Worm (Caenorhabditis elegans) whole organism, late embryonic: ENCODE results near the gene H41C03.2.
"Not testable (repeated sequence)": the region's sequence is repeated elsewhere in the genome, so short reads cannot be mapped to it uniquely, and the experiment has no call there.

Experiments
- C08G9.2 ChIP-seq: sonication (generic microtip); optimal IDR thresholded peaks from 2 replicates; lab custom pipeline; 2016; ENCODE audit warnings: mild to moderate bottlenecking, missing genetic modification characterization, moderate library complexity, missing compliant biosample characterization
- K02D7.2 ChIP-seq: sonication (generic microtip); optimal IDR thresholded peaks from 2 replicates; lab custom pipeline; 2017; ENCODE audit warnings: mild to moderate bottlenecking, missing genetic modification characterization, missing compliant biosample characterization
- ama-1 ChIP-seq: fragments of 150-350 bp; optimal IDR thresholded peaks from 2 replicates; lab custom pipeline; 2014
- ceh-14 ChIP-seq: sonication (generic microtip); optimal IDR thresholded peaks from 2 replicates; lab custom pipeline; 2016; ENCODE audit warnings: missing genotype, missing genetic modification characterization, missing compliant biosample characterization
- ceh-2 ChIP-seq: sonication (generic microtip); optimal IDR thresholded peaks from 2 replicates; lab custom pipeline; 2016; ENCODE audit warnings: missing genotype, missing genetic modification characterization, missing compliant biosample characterization
- ceh-24 ChIP-seq: sonication (generic microtip); optimal IDR thresholded peaks from 2 replicates; lab custom pipeline; 2016; ENCODE audit warnings: mild to moderate bottlenecking, missing genetic modification characterization, missing compliant biosample characterization
- ceh-30 ChIP-seq: fragments of 150-350 bp; optimal IDR thresholded peaks from 2 replicates; lab custom pipeline; 2014; ENCODE audit warnings: missing biosample characterization, missing genetic modification characterization
- ceh-31 ChIP-seq: sonication (generic microtip); optimal IDR thresholded peaks from 2 replicates; lab custom pipeline; 2016; ENCODE audit warnings: missing genetic modification characterization, missing compliant biosample characterization
- ceh-34 ChIP-seq: sonication (generic microtip); optimal IDR thresholded peaks from 2 replicates; lab custom pipeline; 2016; ENCODE audit warnings: mild to moderate bottlenecking, missing genetic modification characterization, missing compliant biosample characterization
- ceh-45 ChIP-seq: fragments of 200-800 bp; sonication (Bioruptor generic); IDR thresholded peaks from 2 replicates; pipeline ENCODE4 v1.3.6; 2022; ENCODE audit warnings: missing genetic modification reagents, missing genetic modification characterization, missing compliant biosample characterization
- elt-2 ChIP-seq: sonication (generic microtip); optimal IDR thresholded peaks from 2 replicates; lab custom pipeline; 2016; ENCODE audit warnings: missing genetic modification reagents, missing genetic modification characterization, missing compliant biosample characterization
- eyg-1 ChIP-seq: sonication (generic microtip); optimal IDR thresholded peaks from 2 replicates; lab custom pipeline; 2016; ENCODE audit warnings: missing genotype, missing genetic modification characterization, missing compliant biosample characterization
- fkh-6 ChIP-seq: sonication (generic microtip); optimal IDR thresholded peaks from 2 replicates; lab custom pipeline; 2016; ENCODE audit warnings: missing genetic modification characterization, missing compliant biosample characterization
- gmeb-2 ChIP-seq: sonication (generic microtip); optimal IDR thresholded peaks from 2 replicates; lab custom pipeline; 2016; ENCODE audit warnings: missing genetic modification characterization, inconsistent platforms, missing compliant biosample characterization
- hlh-13 ChIP-seq: fragments of 200-800 bp; sonication (Bioruptor generic); optimal IDR thresholded peaks from 2 replicates; lab custom pipeline; 2018; ENCODE audit warnings: mild to moderate bottlenecking, missing genetic modification characterization, missing compliant biosample characterization
- hlh-30 ChIP-seq: sonication (generic microtip); optimal IDR thresholded peaks from 2 replicates; lab custom pipeline; 2017; ENCODE audit warnings: antibody characterized with exemption, missing genetic modification characterization, missing compliant biosample characterization; ENCODE audit not compliant: insufficient read depth
- hlh-8 ChIP-seq: sonication (generic microtip); optimal IDR thresholded peaks from 2 replicates; lab custom pipeline; 2016; ENCODE audit warnings: missing genotype, missing genetic modification characterization, missing compliant biosample characterization
- lim-6 ChIP-seq: sonication (generic microtip); optimal IDR thresholded peaks from 2 replicates; lab custom pipeline; 2016; ENCODE audit warnings: missing genetic modification characterization, missing compliant biosample characterization
- lin-11 ChIP-seq: fragments of 200-800 bp; sonication (Bioruptor generic); optimal IDR thresholded peaks from 2 replicates; lab custom pipeline; 2018; ENCODE audit warnings: mild to moderate bottlenecking, missing genetic modification characterization, missing compliant biosample characterization
- madf-2 ChIP-seq: sonication (generic microtip); optimal IDR thresholded peaks from 2 replicates; lab custom pipeline; 2017; ENCODE audit warnings: missing genetic modification characterization, missing compliant biosample characterization
- mec-3 ChIP-seq: sonication (generic microtip); optimal IDR thresholded peaks from 2 replicates; lab custom pipeline; 2016; ENCODE audit warnings: borderline replicate concordance, missing genetic modification characterization, missing compliant biosample characterization
- nfya-1 ChIP-seq: sonication (generic microtip); optimal IDR thresholded peaks from 2 replicates; lab custom pipeline; 2017; ENCODE audit warnings: missing genetic modification characterization, mild to moderate bottlenecking, missing compliant biosample characterization, antibody characterized with exemption, moderate library complexity
- npax-4 ChIP-seq: sonication (generic microtip); optimal IDR thresholded peaks from 2 replicates; lab custom pipeline; 2016; ENCODE audit warnings: missing genetic modification characterization, missing compliant biosample characterization
- odd-2 ChIP-seq: sonication (generic microtip); optimal IDR thresholded peaks from 2 replicates; lab custom pipeline; 2017; ENCODE audit warnings: antibody characterized with exemption, mild to moderate bottlenecking, missing genetic modification characterization, missing compliant biosample characterization
- pag-3 ChIP-seq: sonication (generic microtip); optimal IDR thresholded peaks from 2 replicates; lab custom pipeline; 2016; ENCODE audit warnings: missing compliant biosample characterization, missing genetic modification characterization, borderline replicate concordance
- pha-4 ChIP-seq: fragments of 150-350 bp; optimal IDR thresholded peaks from 2 replicates; lab custom pipeline; 2018; ENCODE audit warnings: missing biosample characterization, missing genetic modification reagents, missing genetic modification characterization
- pros-1 ChIP-seq: fragments of 150-350 bp; optimal IDR thresholded peaks from 2 replicates; lab custom pipeline; 2014; ENCODE audit warnings: missing biosample characterization, missing genetic modification reagents, missing genetic modification characterization
- tbx-2 ChIP-seq: sonication (generic microtip); optimal IDR thresholded peaks from 2 replicates; lab custom pipeline; 2016; ENCODE audit warnings: missing genetic modification characterization, missing compliant biosample characterization
- tbx-7 ChIP-seq: sonication (generic microtip); optimal IDR thresholded peaks from 2 replicates; lab custom pipeline; 2016; ENCODE audit warnings: missing genotype, missing genetic modification characterization, missing compliant biosample characterization
- ttx-3 ChIP-seq: sonication (generic microtip); optimal IDR thresholded peaks from 2 replicates; lab custom pipeline; 2016; ENCODE audit warnings: missing genetic modification reagents, missing genetic modification characterization, missing compliant biosample characterization
- unc-42 ChIP-seq: sonication (generic microtip); optimal IDR thresholded peaks from 2 replicates; lab custom pipeline; 2016; ENCODE audit warnings: missing genotype, missing genetic modification characterization, missing compliant biosample characterization
- zip-5 ChIP-seq: sonication (generic microtip); optimal IDR thresholded peaks from 2 replicates; lab custom pipeline; 2016; ENCODE audit warnings: missing genetic modification characterization, missing compliant biosample characterization
- ztf-16 ChIP-seq: sonication (generic microtip); optimal IDR thresholded peaks from 2 replicates; lab custom pipeline; 2017; ENCODE audit warnings: missing genetic modification characterization, missing compliant biosample characterization

The H41C03.2 gene

ce11 chrII:5884252-5884651 lies 32.3 kb upstream of the H41C03.2 start, which contains the start of gene rfip-1:
TSS of gene rfip-1 (plus strand) at chrII:5884552.
- no peak for TF ChIP-seq lin-11 (tag; lab: Kevin White, UChicago)
- TF ChIP-seq madf-2: no peak
- no peak for TF ChIP-seq ceh-14 (tag; lab: Kevin White, UChicago)
- no peak for TF ChIP-seq ama-1 (lab: Kevin White, UChicago)
- no peak for TF ChIP-seq pros-1 (tag; lab: Kevin White, UChicago)
- TF ChIP-seq fkh-6 (tag; lab: Kevin White, UChicago): no peak
- TF ChIP-seq gmeb-2 (tag; lab: Kevin White, UChicago): no peak
- TF ChIP-seq pha-4: no peak
- no peak for TF ChIP-seq nfya-1 (tag; lab: Kevin White, UChicago)
- TF ChIP-seq tbx-7 (tag; lab: Kevin White, UChicago): no peak
- no peak for TF ChIP-seq lim-6 (tag; lab: Kevin White, UChicago)
- TF ChIP-seq ttx-3 (tag; lab: Kevin White, UChicago): no peak
- no peak for TF ChIP-seq hlh-13 (GFP tag; lab: Kevin White, UChicago)

ce11 chrII:5880677-5881076 lies 28.8 kb upstream of the H41C03.2 start:
- TF ChIP-seq unc-42 (tag; lab: Kevin White, UChicago) (no peak), npax-4 (tag; lab: Kevin White, UChicago) (no peak), C08G9.2 (tag; lab: Kevin White, UChicago) (no peak), mec-3 (tag; lab: Kevin White, UChicago) (no peak)

- not testable (repeated sequence) for TF ChIP-seq unc-42 (tag; lab: Kevin White, UChicago); ama-1 (lab: Kevin White, UChicago); ceh-34 (tag; lab: Kevin White, UChicago)
These were observed 24.6 kb upstream of the H41C03.2 start, which contains the start of gene F55C12.2 for ce11 chrII:5876511-5876910. TSS of gene F55C12.2 (plus strand) at chrII:5876811.

- no peak for TF ChIP-seq npax-4 (tag; lab: Kevin White, UChicago)
- TF ChIP-seq odd-2 (tag; lab: Kevin White, UChicago): no peak
- no peak for TF ChIP-seq tbx-2 (tag; lab: Kevin White, UChicago)
- no peak for TF ChIP-seq ceh-14 (tag; lab: Kevin White, UChicago)
- TF ChIP-seq pha-4: no peak
- no peak for TF ChIP-seq K02D7.2 (tag; lab: Kevin White, UChicago)
- no peak for TF ChIP-seq hlh-30 (tag; lab: Kevin White, UChicago)
- no peak for TF ChIP-seq eyg-1 (tag; lab: Kevin White, UChicago)
- no peak for TF ChIP-seq ceh-30 (tag; lab: Kevin White, UChicago)
- TF ChIP-seq ceh-24 (tag; lab: Kevin White, UChicago): no peak
- no peak for TF ChIP-seq pag-3 (tag; lab: Kevin White, UChicago)
- TF ChIP-seq, all 69 proteins: peak for 0
These were observed 24.1 kb upstream of the H41C03.2 start, which contains the start of gene F55C12.6 for ce11 chrII:5876053-5876452. TSS of gene F55C12.6 (minus strand) at chrII:5876153.

- TF ChIP-seq hlh-30 (tag; lab: Kevin White, UChicago) (peak; percentile 77), hlh-8 (no peak), lin-11 (tag; lab: Kevin White, UChicago) (no peak)
- TF ChIP-seq, all 69 proteins: peak for 1
These were observed 22.2 kb upstream of the H41C03.2 start for ce11 chrII:5874130-5874529.

ce11 chrII:5873564-5874070 lies 21.7 kb upstream of the H41C03.2 start, which contains the start of gene tex-2:
TSS of gene tex-2 (minus strand) at chrII:5873614.
- TF ChIP-seq ceh-45 (GFP tag; lab: Robert Waterston, UW) (no peak), unc-42 (tag; lab: Kevin White, UChicago) (peak; percentile 63), ceh-31 (peak; percentile 60), elt-2 (tag; lab: Kevin White, UChicago) (peak; percentile 70), tbx-7 (tag; lab: Kevin White, UChicago) (no peak), C08G9.2 (tag; lab: Kevin White, UChicago) (peak; percentile 31), tbx-2 (tag; lab: Kevin White, UChicago) (peak; percentile 47), ceh-2 (tag; lab: Kevin White, UChicago) (peak; percentile 14), zip-5 (tag; lab: Kevin White, UChicago) (peak; percentile 47), ztf-16 (tag; lab: Kevin White, UChicago) (peak; percentile 39)
- TF ChIP-seq, all 69 proteins: peak for 8
